Fruit fly (Drosophila melanogaster) whole organism, embryonic: ENCODE data around the gene EMC5.
A peak's percentile ranks its signal among the peaks of the same experiment; 100 is the strongest.

Source experiments
- CG10147 ChIP-seq: fragments of 200-800 bp; sonication (Bioruptor generic); optimal IDR thresholded peaks from 2 replicates; lab custom pipeline; 2019; ENCODE audit warnings: missing biosample characterization, mild to moderate bottlenecking, missing genetic modification characterization, moderate library complexity
- CG10654 ChIP-seq: fragments of 200-800 bp; sonication (Bioruptor generic); optimal IDR thresholded peaks from 2 replicates; lab custom pipeline; 2016; ENCODE audit warnings: missing biosample characterization, missing genetic modification characterization
- CG11093 ChIP-seq: fragments of 200-800 bp; sonication (Bioruptor generic); IDR thresholded peaks from 3 replicates; pipeline ENCODE4 v1.3.6; 2022; ENCODE audit warnings: missing biosample characterization, missing genetic modification characterization
- CG11247 ChIP-seq: fragments of 200-800 bp; sonication (Bioruptor generic); IDR thresholded peaks from 2 replicates; pipeline ENCODE4 v1.3.6; 2022; ENCODE audit warnings: missing biosample characterization, missing genetic modification characterization
- CG11723 ChIP-seq: fragments of 200-800 bp; sonication (Bioruptor generic); optimal IDR thresholded peaks from 2 replicates; lab custom pipeline; 2017; ENCODE audit warnings: missing biosample characterization, mild to moderate bottlenecking, missing genetic modification characterization
- CG12104 ChIP-seq: fragments of 200-800 bp; sonication (Bioruptor generic); optimal IDR thresholded peaks from 3 replicates; lab custom pipeline; 2016; ENCODE audit warnings: missing biosample characterization, missing genetic modification characterization
- CG12219 ChIP-seq: fragments of 200-800 bp; sonication (Bioruptor generic); optimal IDR thresholded peaks from 3 replicates; lab custom pipeline; 2018; ENCODE audit warnings: missing biosample characterization, mild to moderate bottlenecking, missing genetic modification characterization
- CG13123 ChIP-seq: fragments of 200-800 bp; sonication (Bioruptor generic); optimal IDR thresholded peaks from 2 replicates; lab custom pipeline; 2016; ENCODE audit warnings: missing biosample characterization, missing genetic modification characterization
- CG13775 ChIP-seq: fragments of 200-800 bp; sonication (Bioruptor generic); optimal IDR thresholded peaks from 3 replicates; lab custom pipeline; 2017; ENCODE audit warnings: missing biosample characterization, mild to moderate bottlenecking, missing genetic modification characterization
- CG15011 ChIP-seq: fragments of 200-800 bp; sonication (Bioruptor generic); optimal IDR thresholded peaks from 3 replicates; lab custom pipeline; 2018; ENCODE audit warnings: missing biosample characterization, mild to moderate bottlenecking, missing genetic modification characterization
- CG1529 ChIP-seq: fragments of 200-800 bp; sonication (Bioruptor generic); optimal IDR thresholded peaks from 3 replicates; lab custom pipeline; 2018; ENCODE audit warnings: missing biosample characterization, missing genetic modification characterization
- CG17186 ChIP-seq: fragments of 200-800 bp; sonication (Bioruptor generic); optimal IDR thresholded peaks from 3 replicates; lab custom pipeline; 2017; ENCODE audit warnings: missing biosample characterization, missing genetic modification reagents, missing genetic modification characterization
- CG17361 ChIP-seq: fragments of 200-800 bp; sonication (Bioruptor generic); IDR thresholded peaks from 3 replicates; pipeline ENCODE4 v1.3.6; 2022; ENCODE audit warnings: missing biosample characterization, missing genetic modification characterization
- CG31441 ChIP-seq: fragments of 200-800 bp; sonication (Bioruptor generic); IDR thresholded peaks from 2 replicates; pipeline ENCODE4 v1.3.6; 2022; ENCODE audit warnings: missing biosample characterization, missing genetic modification characterization
- CG34376 ChIP-seq: fragments of 200-800 bp; sonication (Bioruptor generic); optimal IDR thresholded peaks from 2 replicates; lab custom pipeline; 2018; ENCODE audit warnings: missing biosample characterization, mild to moderate bottlenecking, missing genetic modification characterization
- CG3838 ChIP-seq: fragments of 200-800 bp; sonication (Bioruptor generic); optimal IDR thresholded peaks from 3 replicates; lab custom pipeline; 2016; ENCODE audit warnings: missing biosample characterization, missing genetic modification characterization
- CG3847 ChIP-seq: fragments of 200-800 bp; sonication (Bioruptor generic); IDR thresholded peaks from 2 replicates; pipeline ENCODE4 v1.3.6; 2022; ENCODE audit warnings: missing biosample characterization, missing genetic modification characterization
- CG3995 ChIP-seq: fragments of 200-800 bp; sonication (Bioruptor generic); optimal IDR thresholded peaks from 3 replicates; lab custom pipeline; 2016; ENCODE audit warnings: missing biosample characterization, missing genetic modification characterization
- CG7556 ChIP-seq: fragments of 200-800 bp; sonication (Bioruptor generic); optimal IDR thresholded peaks from 2 replicates; lab custom pipeline; 2017; ENCODE audit warnings: missing biosample characterization, mild to moderate bottlenecking, missing genetic modification characterization
- CG7928 ChIP-seq: fragments of 200-800 bp; sonication (Bioruptor generic); optimal IDR thresholded peaks from 2 replicates; lab custom pipeline; 2017; ENCODE audit warnings: missing biosample characterization, mild to moderate bottlenecking, missing genetic modification characterization
- CG9215 ChIP-seq: fragments of 200-800 bp; sonication (Bioruptor generic); IDR thresholded peaks from 2 replicates; pipeline ENCODE4 v1.3.6; 2022; ENCODE audit warnings: missing biosample characterization, missing genetic modification characterization
- CG9437 ChIP-seq: fragments of 200-800 bp; sonication (Bioruptor generic); optimal IDR thresholded peaks from 2 replicates; lab custom pipeline; 2018; ENCODE audit warnings: missing biosample characterization, mild to moderate bottlenecking, missing genetic modification characterization
- Doc3 ChIP-seq: fragments of 200-800 bp; sonication (Bioruptor generic); IDR thresholded peaks from 3 replicates; pipeline ENCODE4 v1.3.6; 2022; ENCODE audit warnings: missing biosample characterization, missing genetic modification characterization; ENCODE audit not compliant: partially characterized antibody
- ERR ChIP-seq: fragments of 200-800 bp; sonication (Bioruptor generic); optimal IDR thresholded peaks from 2 replicates; lab custom pipeline; 2016; ENCODE audit warnings: missing biosample characterization, missing genetic modification characterization
- HLH4C ChIP-seq: fragments of 200-800 bp; sonication (Bioruptor generic); IDR thresholded peaks from 3 replicates; pipeline ENCODE4 v1.3.6; 2022; ENCODE audit warnings: missing biosample characterization, missing genetic modification characterization; ENCODE audit not compliant: partially characterized antibody
- Nf-YC ChIP-seq: fragments of 200-800 bp; optimal IDR thresholded peaks from 3 replicates; lab custom pipeline; 2019; ENCODE audit warnings: missing biosample characterization, mild to moderate bottlenecking, missing genetic modification characterization, moderate library complexity
- Ravus ChIP-seq: fragments of 200-800 bp; sonication (Bioruptor generic); IDR thresholded peaks from 2 replicates; pipeline ENCODE4 v1.3.6; 2022; ENCODE audit warnings: missing biosample characterization, missing genetic modification characterization
- Sox102F ChIP-seq: fragments of 200-800 bp; sonication (Bioruptor generic); optimal IDR thresholded peaks from 2 replicates; lab custom pipeline; 2018; ENCODE audit warnings: missing biosample characterization, mild to moderate bottlenecking, missing genetic modification characterization, moderate library complexity
- amos ChIP-seq: fragments of 200-800 bp; sonication (Bioruptor generic); IDR thresholded peaks from 2 replicates; pipeline ENCODE4 v1.3.6; 2022; ENCODE audit warnings: missing biosample characterization, missing genetic modification characterization; ENCODE audit not compliant: partially characterized antibody
- ap ChIP-seq: fragments of 200-800 bp; sonication (Bioruptor generic); IDR thresholded peaks from 2 replicates; pipeline ENCODE4 v1.3.6; 2022; ENCODE audit warnings: missing biosample characterization, missing genetic modification characterization
- ara ChIP-seq: fragments of 200-800 bp; sonication (Bioruptor generic); IDR thresholded peaks from 2 replicates; pipeline ENCODE4 v1.3.6; 2022; ENCODE audit warnings: missing biosample characterization, missing genetic modification characterization
- ato ChIP-seq: fragments of 200-800 bp; sonication (Bioruptor generic); IDR thresholded peaks from 2 replicates; pipeline ENCODE4 v1.3.6; 2022; ENCODE audit warnings: missing biosample characterization, missing genetic modification characterization; ENCODE audit not compliant: partially characterized antibody
- bcd ChIP-seq: fragments of 200-800 bp; sonication (Bioruptor generic); optimal IDR thresholded peaks from 2 replicates; lab custom pipeline; 2017; ENCODE audit warnings: missing biosample characterization, mild to moderate bottlenecking, missing genetic modification characterization
- chinmo ChIP-seq: fragments of 200-800 bp; sonication (Bioruptor generic); IDR thresholded peaks from 4 replicates; pipeline ENCODE4 v1.3.6; 2022; ENCODE audit warnings: missing biosample characterization, missing genetic modification characterization; ENCODE audit not compliant: partially characterized antibody
- crol ChIP-seq: fragments of 200-800 bp; sonication (Bioruptor generic); IDR thresholded peaks from 2 replicates; pipeline ENCODE4 v1.3.6; 2022; ENCODE audit warnings: missing biosample characterization, missing genetic modification characterization
- dmrt99B ChIP-seq: fragments of 200-800 bp; sonication (Bioruptor generic); optimal IDR thresholded peaks from 2 replicates; lab custom pipeline; 2018; ENCODE audit warnings: missing biosample characterization, mild to moderate bottlenecking, missing genetic modification characterization, moderate library complexity
- dpn ChIP-seq, 2 experiments: fragments of 200-800 bp; sonication (Bioruptor generic); optimal IDR thresholded peaks; 3 replicates each; lab custom pipeline; 2016; ENCODE audit warnings: missing biosample characterization in 2 of 2, missing genetic modification characterization in 2 of 2
- dysf ChIP-seq: fragments of 200-800 bp; sonication (Bioruptor generic); IDR thresholded peaks from 3 replicates; pipeline ENCODE4 v1.3.6; 2022; ENCODE audit warnings: missing biosample characterization, missing genetic modification characterization
- jumu ChIP-seq: fragments of 200-800 bp; sonication (Bioruptor generic); optimal IDR thresholded peaks from 3 replicates; lab custom pipeline; 2016; ENCODE audit warnings: missing biosample characterization, missing genetic modification characterization
- lab ChIP-seq: fragments of 200-800 bp; sonication (Bioruptor generic); optimal IDR thresholded peaks from 3 replicates; lab custom pipeline; 2017; ENCODE audit warnings: missing biosample characterization, missing genetic modification characterization, mild to moderate bottlenecking, moderate library complexity, missing genetic modification reagents
- lbe ChIP-seq: fragments of 200-800 bp; sonication (Bioruptor generic); optimal IDR thresholded peaks from 2 replicates; lab custom pipeline; 2016; ENCODE audit warnings: missing biosample characterization, mild to moderate bottlenecking, missing genetic modification characterization
- lola ChIP-seq, 3 experiments: fragments of >200 bp in 2 of 3; fragments of 200-800 bp in 1 of 3; sonication (Bioruptor generic) in 1 of 3; optimal IDR thresholded peaks; 2 replicates each; lab custom pipeline; 2017 to 2019; ENCODE audit warnings: missing biosample characterization in 3 of 3, missing genetic modification characterization in 3 of 3, mild to moderate bottlenecking in 1 of 3, moderate library complexity in 1 of 3
- mirr ChIP-seq: fragments of 200-800 bp; sonication (Bioruptor generic); optimal IDR thresholded peaks from 3 replicates; lab custom pipeline; 2018; ENCODE audit warnings: missing biosample characterization, mild to moderate bottlenecking, missing genetic modification characterization
- nerfin-2 ChIP-seq: fragments of 200-800 bp; sonication (Bioruptor generic); IDR thresholded peaks from 2 replicates; pipeline ENCODE4 v1.3.6; 2022; ENCODE audit warnings: missing biosample characterization, missing genetic modification characterization; ENCODE audit not compliant: partially characterized antibody
- ro ChIP-seq: fragments of 200-800 bp; sonication (Bioruptor generic); IDR thresholded peaks from 2 replicates; pipeline ENCODE4 v1.3.6; 2022; ENCODE audit warnings: missing biosample characterization, missing genetic modification characterization
- row ChIP-seq: fragments of 200-800 bp; sonication (Bioruptor generic); IDR thresholded peaks from 3 replicates; pipeline ENCODE4 v1.3.6; 2022; ENCODE audit warnings: missing biosample characterization, missing genetic modification characterization
- stwl ChIP-seq: fragments of 200-800 bp; sonication (Bioruptor generic); optimal IDR thresholded peaks from 3 replicates; lab custom pipeline; 2018; ENCODE audit warnings: missing biosample characterization, mild to moderate bottlenecking, missing genetic modification characterization, moderate library complexity
- tna ChIP-seq: fragments of 200-800 bp; sonication (Bioruptor generic); IDR thresholded peaks from 2 replicates; pipeline ENCODE4 v1.3.6; 2022; ENCODE audit warnings: missing biosample characterization, missing genetic modification characterization; ENCODE audit not compliant: partially characterized antibody
- usp ChIP-seq: fragments of >200 bp; optimal IDR thresholded peaks from 2 replicates; lab custom pipeline; 2017; ENCODE audit warnings: missing biosample characterization, missing genetic modification characterization
- vvl ChIP-seq: fragments of 200-800 bp; sonication (Bioruptor generic); IDR thresholded peaks from 2 replicates; pipeline ENCODE4 v1.3.6; 2022; ENCODE audit warnings: missing biosample characterization, missing genetic modification characterization

EMC5 gene

dm6 chr2L:19019160-19019592, 31.7 kb downstream of the EMC5 start (continued):
- TF ChIP-seq Nf-YC (tag; lab: Kevin White, UChicago): peak; percentile 14
- no peak for TF ChIP-seq CG11093
- TF ChIP-seq CG13123 (GFP tag; lab: Kevin White, UChicago): no peak
- no peak for TF ChIP-seq chinmo
- 0 out of 2 replicates have a peak, but pooled peaks have one; percentile 30 for TF ChIP-seq CG31441 (GFP tag; lab: Robert Waterston, UW)
- TF ChIP-seq CG7928 (GFP tag; lab: Kevin White, UChicago): no peak
- peak; percentile 15 for TF ChIP-seq bcd (GFP tag; lab: Kevin White, UChicago)
- no peak for TF ChIP-seq ro (GFP tag; lab: Robert Waterston, UW)
- peak; percentile 33; the same call in 1 of the 2 replicates for TF ChIP-seq CG9215 (GFP tag; lab: Robert Waterston, UW)
- TF ChIP-seq CG3995 (GFP tag; lab: Kevin White, UChicago): no peak
- TF ChIP-seq dpn (GFP tag; optimal IDR thresholded peaks at IDR 0.05; lab: Kevin White, UChicago): peak in 1 of 2 experiments; percentile 18
- no peak for TF ChIP-seq ato (GFP tag; lab: Robert Waterston, UW)
- TF ChIP-seq lab (GFP tag; lab: Kevin White, UChicago): peak; percentile 33
- peak; percentile 47 for TF ChIP-seq CG9437 (GFP tag; lab: Kevin White, UChicago)
- peak; percentile 55 for TF ChIP-seq dmrt99B (tag; lab: Kevin White, UChicago)
- no peak for TF ChIP-seq Doc3 (GFP tag; lab: Robert Waterston, UW)
- peak; percentile 10 for TF ChIP-seq CG15011
- TF ChIP-seq CG10654 (GFP tag; lab: Kevin White, UChicago): no peak
- TF ChIP-seq tna (GFP tag; lab: Robert Waterston, UW): no peak
- no peak for TF ChIP-seq ERR (GFP tag; lab: Kevin White, UChicago)
- TF ChIP-seq nerfin-2 (GFP tag; lab: Robert Waterston, UW): no peak
- no peak for TF ChIP-seq usp (GFP tag; lab: Kevin White, UChicago)
- TF ChIP-seq stwl (tag; lab: Kevin White, UChicago): no peak
- no peak for TF ChIP-seq HLH4C (GFP tag; lab: Robert Waterston, UW)
- TF ChIP-seq CG10147 (GFP tag; lab: Kevin White, UChicago): peak; percentile 41
- no peak for TF ChIP-seq CG12219 (GFP tag; lab: Kevin White, UChicago)
- TF ChIP-seq dysf (GFP tag; lab: Robert Waterston, UW): 0 out of 3 replicates have a peak, but pooled peaks have one; percentile 32
- no peak for TF ChIP-seq crol (GFP tag; lab: Robert Waterston, UW)
- TF ChIP-seq ara: no peak
- TF ChIP-seq amos (GFP tag; lab: Robert Waterston, UW): no peak
- TF ChIP-seq CG11723 (GFP tag; lab: Kevin White, UChicago): no peak
- no peak for TF ChIP-seq CG11247 (GFP tag; lab: Robert Waterston, UW)
- TF ChIP-seq lola (GFP tag; optimal IDR thresholded peaks at IDR 0.05; lab: Kevin White, UChicago): peak in 1 of 3 experiments; percentile 15
- no peak for TF ChIP-seq jumu
- peak; percentile 5 for TF ChIP-seq Sox102F (GFP tag; lab: Kevin White, UChicago)
- TF ChIP-seq CG17186 (GFP tag; lab: Kevin White, UChicago): no peak
- peak; percentile 34 for TF ChIP-seq CG34376 (GFP tag; lab: Kevin White, UChicago)
- TF ChIP-seq ap (GFP tag; lab: Robert Waterston, UW): no peak
- TF ChIP-seq CG17361 (GFP tag; lab: Robert Waterston, UW): peak; percentile 70; the same call in 2 of the 3 replicates
- TF ChIP-seq Ravus (GFP tag; lab: Robert Waterston, UW): no peak
- TF ChIP-seq CG3838 (GFP tag; lab: Kevin White, UChicago): no peak
- TF ChIP-seq CG12104 (GFP tag; lab: Kevin White, UChicago): no peak
- TF ChIP-seq row: peak; percentile 47; the same call in 2 of the 3 replicates
- no peak for TF ChIP-seq lbe
- TF ChIP-seq mirr (GFP tag; lab: Kevin White, UChicago): no peak
- no peak for TF ChIP-seq CG3847 (GFP tag; lab: Robert Waterston, UW)
- TF ChIP-seq vvl (GFP tag; lab: Robert Waterston, UW): no peak
- TF ChIP-seq CG1529: no peak
- TF ChIP-seq CG7556 (GFP tag; lab: Kevin White, UChicago): peak; percentile 81
- TF ChIP-seq CG13775 (GFP tag; lab: Kevin White, UChicago): peak; percentile 35
